Fruit fly (Drosophila melanogaster) whole organism, prepupa: ENCODE results near the gene Cpr72Ea.

Experiments
- Hr39 ChIP-seq: fragments of 200-800 bp; sonication (Bioruptor generic); optimal IDR thresholded peaks from 2 replicates; lab custom pipeline; 2016; ENCODE audit warnings: missing biosample characterization, missing genetic modification characterization
- lz ChIP-seq: fragments of 200-800 bp; sonication (Bioruptor generic); optimal IDR thresholded peaks from 3 replicates; lab custom pipeline; 2016; ENCODE audit warnings: missing biosample characterization, missing genetic modification characterization

DNA sequence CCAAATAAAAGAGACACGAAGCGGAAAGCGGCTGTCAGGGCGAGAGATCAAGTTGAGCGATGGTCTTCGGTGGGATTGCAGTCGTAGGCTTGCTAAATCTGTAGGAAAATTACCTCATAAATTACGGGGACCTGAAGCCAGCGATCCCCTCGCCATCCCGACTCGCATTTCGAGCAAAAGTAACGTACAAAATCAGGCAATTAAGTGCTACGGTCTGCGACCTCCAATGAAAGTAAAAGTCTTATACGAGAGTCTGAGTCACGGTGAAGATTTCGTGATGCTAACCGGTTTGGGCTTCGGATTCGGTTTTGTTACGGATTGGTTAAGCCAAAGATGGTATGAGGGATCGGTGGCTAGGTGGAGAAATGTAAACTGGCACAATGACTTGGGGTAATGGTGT, 22.5 kb upstream of the Cpr72Ea start:
- TF ChIP-seq Hr39 (GFP tag; lab: Kevin White, UChicago), result no peak
- no peak for TF ChIP-seq lz
